Worm (Caenorhabditis elegans): ENCODE data around the gene srd-7.

srd-7 gene

DNA sequence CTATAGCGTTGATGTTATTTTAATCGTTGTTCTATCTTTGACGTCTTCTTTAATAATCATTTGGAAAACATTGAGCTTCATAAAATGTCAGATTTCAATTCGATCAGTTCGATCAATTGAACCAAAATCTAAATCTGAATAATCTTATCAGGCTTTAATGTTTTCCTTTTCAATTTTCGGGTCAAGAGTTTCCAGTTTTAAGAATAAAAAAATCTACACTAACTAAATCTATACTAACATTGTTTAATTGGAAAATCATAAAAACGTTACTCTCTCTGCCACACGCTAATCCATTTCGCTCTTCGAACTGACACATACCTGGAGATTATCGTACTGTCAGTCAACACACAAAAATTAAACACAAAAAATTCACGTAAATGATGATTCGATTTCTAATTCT lies 22.4 kb downstream of the srd-7 start, which contains the start of gene T25B9.11:
Gene T25B9.11 (plus strand): TSS at position 301 of the 400 bp plus-strand sequence.
- no peak for TF ChIP-seq hlh-4 (tag; optimal IDR thresholded peaks at IDR 0.05)
- no peak for TF ChIP-seq tbx-2 (tag; optimal IDR thresholded peaks at IDR 0.05)
- TF ChIP-seq pqm-1 (tag; optimal IDR thresholded peaks at IDR 0.05), result no peak
- no peak for TF ChIP-seq tlp-1 (tag; optimal IDR thresholded peaks at IDR 0.05)
- no peak for TF ChIP-seq skn-1 (tag; optimal IDR thresholded peaks at IDR 0.05)
- TF ChIP-seq nhr-12 (tag; optimal IDR thresholded peaks at IDR 0.05), result no peak
- TF ChIP-seq ceh-63 (GFP tag; optimal IDR thresholded peaks at IDR 0.05), result no peak
- TF ChIP-seq lin-13 (GFP tag; optimal IDR thresholded peaks at IDR 0.05), result no peak
- TF ChIP-seq unc-86 (tag; optimal IDR thresholded peaks at IDR 0.05), result no peak
- TF ChIP-seq alr-1 (tag; optimal IDR thresholded peaks at IDR 0.05; ENCODE audit: borderline replicate concordance), result no peak
- TF ChIP-seq unc-98 (GFP tag; IDR thresholded peaks at IDR 0.05), result no peak
- no peak for TF ChIP-seq nhr-77 (tag; optimal IDR thresholded peaks at IDR 0.05)
- no peak for TF ChIP-seq dpl-1 (GFP tag; optimal IDR thresholded peaks at IDR 0.05)
- TF ChIP-seq nhr-11 (tag; optimal IDR thresholded peaks at IDR 0.05), result no peak
- no peak for TF ChIP-seq egl-13 (tag; optimal IDR thresholded peaks at IDR 0.05)
- TF ChIP-seq nhr-71 (tag; optimal IDR thresholded peaks at IDR 0.05), result no peak
- TF ChIP-seq vab-15 (tag; optimal IDR thresholded peaks at IDR 0.05), result no peak
- TF ChIP-seq hpl-2 (GFP tag; optimal IDR thresholded peaks at IDR 0.05), result no peak

- TF ChIP-seq elt-2 (tag; optimal IDR thresholded peaks at IDR 0.05), result peak; percentile 46
- TF ChIP-seq lir-3 (tag; optimal IDR thresholded peaks at IDR 0.05; ENCODE audit: poor library complexity), result no peak
- TF ChIP-seq nhr-90 (tag; optimal IDR thresholded peaks at IDR 0.05; ENCODE audit: poor library complexity), result peak; percentile 15
- TF ChIP-seq lin-35 (GFP tag; optimal IDR thresholded peaks at IDR 0.05), result peak in 1 of 2 experiments; percentile 0
- no peak for TF ChIP-seq mef-2 (tag; optimal IDR thresholded peaks at IDR 0.05)
Observed at ce11 chrIV:10761344-10761743, 25.3 kb downstream of the srd-7 start, which contains the start of gene ugt-54. TSS of gene ugt-54 (plus strand) at chrIV:10761698.

DNA sequence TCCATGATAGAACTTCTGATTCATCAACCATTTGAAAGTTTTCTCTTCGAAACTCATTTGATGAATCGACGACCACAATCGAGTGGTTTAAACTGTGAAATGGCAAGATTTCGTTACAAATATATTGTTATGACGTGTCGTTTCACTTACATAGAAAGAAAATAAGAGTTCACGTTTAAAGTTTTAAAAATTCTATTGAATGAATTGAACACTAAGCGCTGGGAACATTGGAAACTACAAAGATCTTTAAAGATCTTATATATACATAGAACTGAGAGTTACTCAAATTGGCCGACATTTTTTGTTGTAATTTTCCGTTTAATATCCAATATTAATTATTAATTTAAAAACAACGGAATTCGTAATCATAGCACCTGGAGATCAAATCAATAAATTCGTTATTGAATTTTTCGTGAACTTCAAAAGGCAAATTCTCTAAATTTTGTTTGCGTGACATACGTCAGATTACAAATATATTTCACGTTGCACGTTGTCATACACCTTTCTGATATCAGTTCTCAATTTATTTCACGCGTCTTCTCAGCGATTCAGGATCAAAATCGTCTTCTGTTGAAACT lies 28.9 kb downstream of the srd-7 start, which contains the start of the genes T25B9.4 and T25B9.6:
Gene T25B9.4 (minus strand): TSS at position 101 of the 578 bp plus-strand sequence.
Gene T25B9.6 (plus strand): TSS at position 528 of the 578 bp plus-strand sequence.
- TF ChIP-seq F16B12.6 (tag; optimal IDR thresholded peaks at IDR 0.05) (no peak), blmp-1 (tag; optimal IDR thresholded peaks at IDR 0.05) (no peak)

DNA sequence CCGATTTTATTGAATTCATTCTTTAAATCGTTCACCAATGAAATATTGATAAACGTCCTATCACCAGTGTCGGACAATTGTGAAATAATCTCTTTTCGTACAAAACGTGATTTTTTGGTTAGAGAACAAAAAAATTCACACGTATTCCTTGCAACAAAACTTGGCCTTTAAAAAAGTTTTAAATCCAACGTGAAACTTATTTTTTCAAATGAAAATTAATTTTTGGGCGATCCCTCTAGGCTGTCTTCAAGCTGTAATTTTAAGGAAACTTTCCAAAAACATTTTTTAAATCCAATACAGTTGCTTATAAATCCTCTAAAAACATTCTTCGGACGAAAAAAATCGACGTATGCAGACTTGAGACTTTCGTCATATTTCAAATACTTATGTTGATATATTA lies 31.9 kb downstream of the srd-7 start, which contains the start of gene T25B9.5:
Gene T25B9.5 (minus strand): TSS at position 101 of the 400 bp plus-strand sequence.
- no peak for TF ChIP-seq Y116A8C.19 (tag; optimal IDR thresholded peaks at IDR 0.05; ENCODE audit: borderline replicate concordance)
- TF ChIP-seq mep-1 (tag; optimal IDR thresholded peaks at IDR 0.05), result no peak
- TF ChIP-seq pag-3 (tag; optimal IDR thresholded peaks at IDR 0.05; ENCODE audit: borderline replicate concordance, insufficient read depth), result no peak
- no peak for TF ChIP-seq F16B12.6 (tag; optimal IDR thresholded peaks at IDR 0.05)
- no peak for TF ChIP-seq ceh-63 (GFP tag; optimal IDR thresholded peaks at IDR 0.05)
- no peak for TF ChIP-seq snu-23 (GFP tag; optimal IDR thresholded peaks at IDR 0.05)
- no peak for TF ChIP-seq ets-5 (GFP tag; IDR thresholded peaks at IDR 0.05)
- TF ChIP-seq efl-3 (GFP tag; optimal IDR thresholded peaks at IDR 0.05), result no peak
- TF ChIP-seq sox-4 (tag; optimal IDR thresholded peaks at IDR 0.05), result no peak
- no peak for TF ChIP-seq swsn-7 (tag; optimal IDR thresholded peaks at IDR 0.05)
- no peak for TF ChIP-seq alr-1 (tag; optimal IDR thresholded peaks at IDR 0.05; ENCODE audit: borderline replicate concordance)
- no peak for TF ChIP-seq tlp-1 (tag; optimal IDR thresholded peaks at IDR 0.05)
- no peak for TF ChIP-seq lin-39 (tag; optimal IDR thresholded peaks at IDR 0.05)
- no peak for TF ChIP-seq lin-13 (GFP tag; optimal IDR thresholded peaks at IDR 0.05)
- no peak for TF ChIP-seq mab-9 (GFP tag; IDR thresholded peaks at IDR 0.05)

Data from whole organism, L1 larva.